Fruit fly (Drosophila melanogaster): ENCODE results near the gene HP1D3csd.
A peak's percentile ranks its signal among the peaks of the same experiment; 100 is the strongest.

Gene HP1D3csd

DNA sequence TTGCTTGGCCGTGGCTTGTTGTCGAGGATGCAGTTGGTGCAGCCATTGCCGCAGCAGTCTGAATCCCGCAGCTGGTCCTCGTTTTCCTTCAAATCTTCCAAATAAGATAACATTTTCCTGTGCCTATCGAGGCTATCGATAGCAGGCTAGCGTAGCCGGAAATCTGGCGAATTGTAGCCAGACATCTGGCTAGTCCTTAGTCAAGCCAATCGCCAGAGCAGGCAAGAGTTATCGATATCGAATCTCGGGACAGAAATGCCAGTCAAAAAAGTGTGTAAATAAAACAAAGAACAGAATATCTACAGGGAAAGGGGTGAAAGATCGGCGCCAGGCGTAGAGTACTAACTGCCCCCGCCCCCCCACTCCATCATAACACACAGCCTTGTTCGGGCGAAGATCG is 3.3 kb downstream of the HP1D3csd start, which contains the start of the genes CG7914 and CG14194 (continued):
- no peak for TF ChIP-seq CG2678 (tag; optimal IDR thresholded peaks at IDR 0.05)
- TF ChIP-seq tna (GFP tag; IDR thresholded peaks at IDR 0.05; ENCODE audit: partially characterized antibody): peak; percentile 94
- no peak for TF ChIP-seq zfh2 (GFP tag; optimal IDR thresholded peaks at IDR 0.05)
- no peak for TF ChIP-seq CG11696 (GFP tag; IDR thresholded peaks at IDR 0.05)
- TF ChIP-seq Asciz (GFP tag; optimal IDR thresholded peaks at IDR 0.05): no peak
- TF ChIP-seq vvl (GFP tag; IDR thresholded peaks at IDR 0.05): no peak
- no peak for TF ChIP-seq hth (optimal IDR thresholded peaks at IDR 0.05)
- TF ChIP-seq CG1602 (GFP tag; optimal IDR thresholded peaks at IDR 0.05): no peak
- no peak for TF ChIP-seq nerfin-1 (tag; optimal IDR thresholded peaks at IDR 0.05)
- no peak for TF ChIP-seq CG7786 (GFP tag; optimal IDR thresholded peaks at IDR 0.05)
- TF ChIP-seq CG3065 (GFP tag; optimal IDR thresholded peaks at IDR 0.05): no peak
- no peak for TF ChIP-seq dati (GFP tag; IDR thresholded peaks at IDR 0.05)
- peak; percentile 54 for TF ChIP-seq Ets65A (GFP tag)
- no peak for TF ChIP-seq gsb-n (tag; optimal IDR thresholded peaks at IDR 0.05)
- TF ChIP-seq CG18599 (GFP tag; optimal IDR thresholded peaks at IDR 0.05): no peak
- TF ChIP-seq chif (GFP tag; optimal IDR thresholded peaks at IDR 0.05): no peak
- TF ChIP-seq CG8388 (GFP tag; optimal IDR thresholded peaks at IDR 0.05): no peak
- TF ChIP-seq CG8290 (GFP tag; optimal IDR thresholded peaks at IDR 0.05): no peak
- no peak for TF ChIP-seq CG8290 (tag; optimal IDR thresholded peaks at IDR 0.05)
- no peak for TF ChIP-seq wek (GFP tag; optimal IDR thresholded peaks at IDR 0.05)
- no peak for TF ChIP-seq CG15073 (GFP tag; optimal IDR thresholded peaks at IDR 0.05)
- TF ChIP-seq nau (GFP tag; optimal IDR thresholded peaks at IDR 0.05): no peak
- no peak for TF ChIP-seq Lim3 (GFP tag; IDR thresholded peaks at IDR 0.05)
- peak; percentile 76; the same call in 2 of the 4 replicates for TF ChIP-seq chinmo (GFP tag; IDR thresholded peaks at IDR 0.05; ENCODE audit: partially characterized antibody)
- TF ChIP-seq danr (GFP tag; IDR thresholded peaks at IDR 0.05): no peak
- no peak for TF ChIP-seq CG11093 (GFP tag; IDR thresholded peaks at IDR 0.05)
- TF ChIP-seq CG3838 (GFP tag; optimal IDR thresholded peaks at IDR 0.05): no peak
- TF ChIP-seq pb (GFP tag; optimal IDR thresholded peaks at IDR 0.05): no peak
- TF ChIP-seq maf-S (GFP tag; optimal IDR thresholded peaks at IDR 0.05): no peak
- TF ChIP-seq HLH4C (GFP tag; IDR thresholded peaks at IDR 0.05; ENCODE audit: partially characterized antibody): peak; percentile 96
- no peak for TF ChIP-seq CG16815 (GFP tag; optimal IDR thresholded peaks at IDR 0.05)
- peak; percentile 89 for TF ChIP-seq ato (GFP tag; IDR thresholded peaks at IDR 0.05; ENCODE audit: partially characterized antibody)
- peak; percentile 74 for TF ChIP-seq sna (GFP tag; IDR thresholded peaks at IDR 0.05; ENCODE audit: partially characterized antibody)
- TF ChIP-seq Pdp1 (GFP tag; optimal IDR thresholded peaks at IDR 0.05): no peak
- no peak for TF ChIP-seq CG15011 (GFP tag; optimal IDR thresholded peaks at IDR 0.05)
- no peak for TF ChIP-seq ap (GFP tag; IDR thresholded peaks at IDR 0.05)
- TF ChIP-seq CG7839 (tag; optimal IDR thresholded peaks at IDR 0.05): no peak
- no peak for TF ChIP-seq otp (GFP tag; IDR thresholded peaks at IDR 0.05)
- no peak for TF ChIP-seq CG12769 (tag; optimal IDR thresholded peaks at IDR 0.05)
- TF ChIP-seq ATbp (GFP tag; optimal IDR thresholded peaks at IDR 0.05): no peak
- TF ChIP-seq wor (GFP tag; IDR thresholded peaks at IDR 0.05): no peak
- TF ChIP-seq Hr78 (GFP tag; optimal IDR thresholded peaks at IDR 0.05): no peak
- no peak for TF ChIP-seq CG17328 (GFP tag; IDR thresholded peaks at IDR 0.05)
- no peak for TF ChIP-seq org-1 (GFP tag; optimal IDR thresholded peaks at IDR 0.05)
- no peak for TF ChIP-seq unpg (GFP tag; optimal IDR thresholded peaks at IDR 0.05)
- no peak for TF ChIP-seq CG1792 (GFP tag; optimal IDR thresholded peaks at IDR 0.05)
- TF ChIP-seq gem (tag; optimal IDR thresholded peaks at IDR 0.05): no peak
- TF ChIP-seq CG17802 (tag; optimal IDR thresholded peaks at IDR 0.05): peak; percentile 10
- TF ChIP-seq sima (GFP tag; optimal IDR thresholded peaks at IDR 0.05): no peak
- no peak for TF ChIP-seq Jarid2 (GFP tag; optimal IDR thresholded peaks at IDR 0.05)
- no peak for TF ChIP-seq CrebB (tag; optimal IDR thresholded peaks at IDR 0.05)
- TF ChIP-seq CG18764 (GFP tag; optimal IDR thresholded peaks at IDR 0.05): no peak
